Worm (Caenorhabditis elegans) whole organism, L2 larva: ENCODE results near the gene idpp-5.

Experiments
- C34F6.9 ChIP-seq: fragments of 150-350 bp; optimal IDR thresholded peaks from 2 replicates; lab custom pipeline; 2014; ENCODE audit warnings: missing biosample characterization, missing genetic modification characterization
- F13H6.1 ChIP-seq: sonication (generic microtip); optimal IDR thresholded peaks from 2 replicates; lab custom pipeline; 2016; ENCODE audit warnings: missing genetic modification characterization, missing compliant biosample characterization
- Y55F3AM.14 ChIP-seq: fragments of 200-800 bp; sonication (Bioruptor generic); optimal IDR thresholded peaks from 2 replicates; lab custom pipeline; 2018; ENCODE audit warnings: mild to moderate bottlenecking, missing genetic modification characterization, missing compliant biosample characterization
- ZK546.5 ChIP-seq: sonication (generic microtip); optimal IDR thresholded peaks from 2 replicates; lab custom pipeline; 2017; ENCODE audit warnings: missing biosample characterization, missing genetic modification characterization
- aly-2 ChIP-seq: fragments of 150-350 bp; optimal IDR thresholded peaks from 2 replicates; lab custom pipeline; 2014; ENCODE audit warnings: missing biosample characterization, missing genetic modification characterization
- ama-1 ChIP-seq: fragments of 150-350 bp; optimal IDR thresholded peaks from 2 replicates; lab custom pipeline; 2018; ENCODE audit warnings: inconsistent platforms
- blmp-1 ChIP-seq: sonication (generic microtip); optimal IDR thresholded peaks from 2 replicates; lab custom pipeline; 2017; ENCODE audit warnings: missing genetic modification characterization, mild to moderate bottlenecking, missing compliant biosample characterization, antibody characterized with exemption, moderate library complexity; ENCODE audit not compliant: insufficient read depth
- ceh-16 ChIP-seq: fragments of 150-350 bp; optimal IDR thresholded peaks from 2 replicates; lab custom pipeline; 2014; ENCODE audit warnings: missing biosample characterization, missing genetic modification characterization
- crh-2 ChIP-seq: sonication (generic microtip); optimal IDR thresholded peaks from 2 replicates; lab custom pipeline; 2017; ENCODE audit warnings: missing biosample characterization, missing genetic modification characterization
- dmd-4 ChIP-seq: sonication (generic microtip); optimal IDR thresholded peaks from 2 replicates; lab custom pipeline; 2017; ENCODE audit warnings: missing biosample characterization, missing genetic modification characterization
- egl-27 ChIP-seq: sonication (generic microtip); optimal IDR thresholded peaks from 3 replicates; lab custom pipeline; 2017; ENCODE audit warnings: missing biosample characterization, missing genetic modification reagents, missing genetic modification characterization
- elt-3 ChIP-seq: sonication (generic microtip); optimal IDR thresholded peaks from 2 replicates; lab custom pipeline; 2017; ENCODE audit warnings: missing biosample characterization, missing genetic modification characterization
- fos-1 ChIP-seq: fragments of 150-350 bp; optimal IDR thresholded peaks from 2 replicates; lab custom pipeline; 2014; ENCODE audit warnings: missing biosample characterization, missing genetic modification characterization
- gmeb-1 ChIP-seq: fragments of 150-350 bp; optimal IDR thresholded peaks from 2 replicates; lab custom pipeline; 2014; ENCODE audit warnings: missing biosample characterization, missing genetic modification characterization
- lin-11 ChIP-seq: fragments of 150-350 bp; sonication (generic microtip); optimal IDR thresholded peaks from 2 replicates; lab custom pipeline; 2014; ENCODE audit warnings: missing biosample characterization, missing genetic modification characterization, inconsistent platforms, mixed read lengths
- lsy-2 ChIP-seq, 2 experiments: fragments of 150-350 bp in 1 of 2; sonication (generic microtip) in 1 of 2; optimal IDR thresholded peaks; 2 replicates each; lab custom pipeline; 2014 to 2017; ENCODE audit warnings: missing biosample characterization in 2 of 2, missing genetic modification characterization in 2 of 2
- mab-5 ChIP-seq: fragments of 150-350 bp; optimal IDR thresholded peaks from 2 replicates; lab custom pipeline; 2014; ENCODE audit warnings: missing biosample characterization, missing genetic modification characterization
- mbf-1 ChIP-seq: sonication (generic microtip); optimal IDR thresholded peaks from 2 replicates; lab custom pipeline; 2017; ENCODE audit warnings: missing biosample characterization, missing genetic modification characterization
- mdl-1 ChIP-seq, 2 experiments: fragments of 150-350 bp in 1 of 2; sonication (generic microtip) in 1 of 2; optimal IDR thresholded peaks; 2 replicates each; lab custom pipeline; 2017; ENCODE audit warnings: missing biosample characterization in 2 of 2, missing genetic modification characterization in 2 of 2
- nhr-10 ChIP-seq: sonication (generic microtip); optimal IDR thresholded peaks from 2 replicates; lab custom pipeline; 2017; ENCODE audit warnings: missing biosample characterization, missing genetic modification characterization
- nhr-11 ChIP-seq: fragments of 150-350 bp; optimal IDR thresholded peaks from 2 replicates; lab custom pipeline; 2014; ENCODE audit warnings: missing biosample characterization, missing genetic modification characterization
- nhr-12 ChIP-seq: fragments of 150-350 bp; optimal IDR thresholded peaks from 2 replicates; lab custom pipeline; 2014; ENCODE audit warnings: missing biosample characterization, missing genetic modification characterization
- nhr-129 ChIP-seq: fragments of 150-350 bp; optimal IDR thresholded peaks from 2 replicates; lab custom pipeline; 2014; ENCODE audit warnings: missing biosample characterization, missing genetic modification characterization
- nhr-21 ChIP-seq: fragments of 150-350 bp; optimal IDR thresholded peaks from 2 replicates; lab custom pipeline; 2014; ENCODE audit warnings: missing biosample characterization, missing genetic modification characterization
- nhr-25 ChIP-seq: fragments of 150-350 bp; sonication (generic microtip); optimal IDR thresholded peaks from 3 replicates; lab custom pipeline; 2014; ENCODE audit warnings: missing biosample characterization, missing genetic modification characterization
- nhr-6 ChIP-seq: fragments of 150-350 bp; optimal IDR thresholded peaks from 2 replicates; lab custom pipeline; 2014; ENCODE audit warnings: missing biosample characterization, missing genetic modification characterization
- nhr-77 ChIP-seq: fragments of 150-350 bp; optimal IDR thresholded peaks from 2 replicates; lab custom pipeline; 2014; ENCODE audit warnings: missing biosample characterization, missing genetic modification characterization
- peb-1 ChIP-seq: fragments of 150-350 bp; optimal IDR thresholded peaks from 2 replicates; lab custom pipeline; 2014; ENCODE audit warnings: missing biosample characterization, missing genetic modification characterization
- sem-4 ChIP-seq: fragments of 150-350 bp; optimal IDR thresholded peaks from 2 replicates; lab custom pipeline; 2014; ENCODE audit warnings: missing biosample characterization, missing genetic modification reagents, missing genetic modification characterization
- sma-3 ChIP-seq: sonication (generic microtip); optimal IDR thresholded peaks from 2 replicates; lab custom pipeline; 2016; ENCODE audit warnings: missing genetic modification reagents, missing genetic modification characterization, missing compliant biosample characterization
- sma-9 ChIP-seq, 2 experiments: fragments of 150-350 bp in 1 of 2; sonication (generic microtip) in 1 of 2; optimal IDR thresholded peaks; 2 replicates each; lab custom pipeline; 2014 to 2016; ENCODE audit warnings: missing genetic modification characterization in 2 of 2, mild to moderate bottlenecking in 1 of 2, missing biosample characterization in 1 of 2, missing compliant biosample characterization in 1 of 2, missing genetic modification reagents in 1 of 2, moderate library complexity in 1 of 2
- snpc-4 ChIP-seq: fragments of 150-350 bp; optimal IDR thresholded peaks from 2 replicates; lab custom pipeline; 2014; ENCODE audit warnings: missing biosample characterization, missing genetic modification characterization
- unc-62 ChIP-seq: fragments of 150-350 bp; optimal IDR thresholded peaks from 2 replicates; lab custom pipeline; 2014; ENCODE audit warnings: missing biosample characterization, missing genetic modification reagents, missing genetic modification characterization
- zag-1 ChIP-seq: fragments of 150-350 bp; optimal IDR thresholded peaks from 2 replicates; lab custom pipeline; 2014; ENCODE audit warnings: missing biosample characterization, missing genetic modification characterization
- ztf-1 ChIP-seq: fragments of 200-800 bp; sonication (Bioruptor generic); conservative IDR thresholded peaks from 2 replicates; pipeline ENCODE4 v1.3.6; 2022; ENCODE audit warnings: missing genetic modification characterization, missing compliant biosample characterization

Gene idpp-5

ce11 chrX:3837752-3838159 lies 45.1 kb upstream of the idpp-5 start:
- TF ChIP-seq sma-9 (GFP tag; optimal IDR thresholded peaks at IDR 0.05; lab: Kevin White, UChicago) (peak; percentile 71), sma-9 (tag; optimal IDR thresholded peaks at IDR 0.05; lab: Kevin White, UChicago) (no peak), zag-1 (no peak), F13H6.1 (no peak), elt-3 (no peak), peb-1 (tag; lab: Kevin White, UChicago) (no peak), lin-11 (tag; lab: Kevin White, UChicago) (no peak), dmd-4 (tag; lab: Kevin White, UChicago) (no peak), nhr-21 (tag; lab: Kevin White, UChicago) (peak; percentile 91), fos-1 (tag; lab: Kevin White, UChicago) (peak; percentile 1), nhr-25 (tag; lab: Kevin White, UChicago) (peak; percentile 90), aly-2 (tag; lab: Kevin White, UChicago) (no peak), nhr-12 (tag; lab: Kevin White, UChicago) (no peak), nhr-6 (tag; lab: Kevin White, UChicago) (peak; percentile 10), C34F6.9 (tag; lab: Kevin White, UChicago) (no peak), nhr-11 (no peak), nhr-129 (tag; lab: Kevin White, UChicago) (peak; percentile 58), unc-62 (no peak), sem-4 (tag; lab: Kevin White, UChicago) (peak; percentile 19), ceh-16 (tag; lab: Kevin White, UChicago) (peak; percentile 37), mbf-1 (tag; lab: Kevin White, UChicago) (no peak), blmp-1 (tag; lab: Kevin White, UChicago) (peak; percentile 96), Y55F3AM.14 (GFP tag; lab: Kevin White, UChicago) (peak; percentile 40), egl-27 (tag; lab: Kevin White, UChicago) (peak; percentile 72), nhr-10 (tag; lab: Kevin White, UChicago) (no peak), crh-2 (tag; lab: Kevin White, UChicago) (no peak), lsy-2 (tag; optimal IDR thresholded peaks at IDR 0.05; lab: Kevin White, UChicago) (no peak), sma-3 (GFP tag; lab: Kevin White, UChicago) (peak; percentile 81), mdl-1 (tag; optimal IDR thresholded peaks at IDR 0.05; lab: Kevin White, UChicago) (peak in 1 of 2 experiments; percentile 1), snpc-4 (tag; lab: Kevin White, UChicago) (no peak)

- TF ChIP-seq nhr-129 (tag; lab: Kevin White, UChicago) (no peak), nhr-25 (tag; lab: Kevin White, UChicago) (peak; percentile 38)
Observed at ce11 chrX:3835632-3836031, 43.0 kb upstream of the idpp-5 start.

DNA sequence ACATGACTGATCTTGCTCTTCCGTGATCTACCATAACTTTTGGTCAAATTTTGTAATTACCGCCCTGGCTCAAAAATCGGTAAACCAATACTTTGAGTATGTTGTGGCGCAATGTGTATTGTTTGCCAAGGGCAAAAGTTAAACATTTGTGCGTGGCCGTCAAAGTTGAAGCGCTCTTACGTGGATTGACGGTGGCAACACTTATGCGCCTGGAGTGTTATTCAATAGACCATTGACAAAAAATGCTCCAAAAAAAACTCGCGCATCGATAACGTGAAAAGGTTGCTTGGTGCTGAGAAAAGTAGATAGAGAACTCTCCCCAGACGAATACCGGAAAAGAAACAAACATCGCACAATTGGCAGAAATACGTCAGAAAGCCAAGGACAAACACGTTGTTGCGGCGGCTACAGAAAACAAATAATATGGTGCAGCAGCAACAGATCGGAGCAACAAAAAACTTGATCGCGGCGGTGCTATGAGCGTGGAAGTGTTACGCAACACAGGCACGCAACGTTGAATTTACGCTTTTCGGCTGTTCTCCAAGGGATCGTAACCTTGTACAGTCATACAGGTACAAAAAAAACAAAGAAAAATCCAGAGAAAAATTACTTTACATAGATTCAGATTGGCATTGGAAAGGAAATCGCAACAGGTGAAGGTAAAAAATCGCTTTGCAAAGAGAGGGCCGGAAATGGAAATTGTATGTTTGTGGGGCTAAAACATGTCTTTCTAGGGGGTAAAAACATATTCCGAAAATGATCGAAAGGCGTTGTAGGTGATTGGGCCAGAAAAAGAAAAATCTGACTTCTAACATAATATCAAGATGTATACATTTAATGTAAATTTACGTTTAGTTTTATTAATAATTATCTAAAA lies 41.6 kb upstream of the idpp-5 start:
- peak; percentile 39 for TF ChIP-seq sma-9 (GFP tag; optimal IDR thresholded peaks at IDR 0.05; lab: Kevin White, UChicago)
- no peak for TF ChIP-seq sma-9 (tag; optimal IDR thresholded peaks at IDR 0.05; lab: Kevin White, UChicago)
- no peak for TF ChIP-seq unc-62
- peak; percentile 54 for TF ChIP-seq F13H6.1
- TF ChIP-seq nhr-129 (tag; lab: Kevin White, UChicago) = peak; percentile 24
- TF ChIP-seq nhr-77 = no peak
- peak; percentile 14 for TF ChIP-seq egl-27 (tag; lab: Kevin White, UChicago)
- no peak for TF ChIP-seq ztf-1

DNA sequence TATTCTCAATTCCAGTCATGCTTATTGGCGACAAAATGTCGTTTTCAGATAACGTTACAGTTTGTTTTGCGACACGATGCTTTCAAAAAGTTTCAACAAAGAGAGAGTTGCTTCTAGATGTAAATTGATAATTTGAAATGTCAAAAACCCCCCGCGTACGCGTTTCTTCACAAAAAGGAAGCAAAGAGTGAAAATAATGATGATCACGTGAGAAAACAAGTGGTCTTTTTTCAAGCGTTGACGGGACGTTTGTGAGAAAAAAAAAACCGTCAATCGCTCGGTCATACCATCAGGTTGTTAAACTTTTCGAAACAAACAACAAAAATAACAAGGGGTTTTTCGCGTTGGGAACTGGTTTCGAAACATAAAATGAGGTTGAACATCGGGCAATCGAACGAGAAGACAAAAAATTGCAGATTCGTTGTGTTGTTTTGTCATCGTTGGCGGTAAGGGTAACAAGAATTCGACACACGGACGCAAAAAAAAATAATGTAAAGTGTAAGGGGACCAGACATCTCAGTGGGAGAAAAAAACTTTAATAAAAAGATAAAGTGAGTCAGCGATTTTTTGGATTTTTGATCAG lies 39.5 kb upstream of the idpp-5 start:
- peak; percentile 48 for TF ChIP-seq sma-3 (GFP tag; lab: Kevin White, UChicago)
- no peak for TF ChIP-seq nhr-6 (tag; lab: Kevin White, UChicago)
- no peak for TF ChIP-seq mbf-1 (tag; lab: Kevin White, UChicago)
- peak; percentile 87 for TF ChIP-seq crh-2 (tag; lab: Kevin White, UChicago)
- no peak for TF ChIP-seq blmp-1 (tag; lab: Kevin White, UChicago)
- TF ChIP-seq nhr-11 = no peak
- peak; percentile 18 for TF ChIP-seq egl-27 (tag; lab: Kevin White, UChicago)
- TF ChIP-seq fos-1 (tag; lab: Kevin White, UChicago) = peak; percentile 47
- TF ChIP-seq zag-1 = no peak
- peak in 1 of 2 experiments; percentile 46 for TF ChIP-seq lsy-2 (tag; optimal IDR thresholded peaks at IDR 0.05; lab: Kevin White, UChicago)
- peak; percentile 68 for TF ChIP-seq sma-9 (GFP tag; optimal IDR thresholded peaks at IDR 0.05; lab: Kevin White, UChicago)
- no peak for TF ChIP-seq sma-9 (tag; optimal IDR thresholded peaks at IDR 0.05; lab: Kevin White, UChicago)
- TF ChIP-seq nhr-10 (tag; lab: Kevin White, UChicago) = no peak
- no peak for TF ChIP-seq ZK546.5
- peak; percentile 54 for TF ChIP-seq nhr-129 (tag; lab: Kevin White, UChicago)
- no peak for TF ChIP-seq snpc-4 (tag; lab: Kevin White, UChicago)
- peak; percentile 47 for TF ChIP-seq gmeb-1 (tag; lab: Kevin White, UChicago)
- peak; percentile 19 for TF ChIP-seq C34F6.9 (tag; lab: Kevin White, UChicago)
- TF ChIP-seq ama-1 (lab: Kevin White, UChicago) = peak; percentile 52
- TF ChIP-seq mab-5 = no peak
- peak; percentile 52 for TF ChIP-seq nhr-25 (tag; lab: Kevin White, UChicago)
- peak; percentile 47 for TF ChIP-seq F13H6.1
